Fruit fly (Drosophila melanogaster) whole organism, pupa: ENCODE measurements around the gene Aplip1.

Experiments
- CG14655 ChIP-seq: fragments of 200-800 bp; sonication (Bioruptor generic); optimal IDR thresholded peaks from 3 replicates; lab custom pipeline; 2017; ENCODE audit warnings: mild to moderate bottlenecking, missing biosample characterization, missing genetic modification reagents, missing genetic modification characterization
- CG32121 ChIP-seq: fragments of 200-800 bp; sonication (Bioruptor generic); IDR thresholded peaks from 2 replicates; pipeline ENCODE4 v1.3.6; 2022; ENCODE audit warnings: missing biosample characterization, missing genetic modification characterization
- EcR ChIP-seq: fragments of 200-800 bp; sonication (Bioruptor generic); optimal IDR thresholded peaks from 3 replicates; lab custom pipeline; 2019; ENCODE audit warnings: missing biosample characterization, missing genetic modification characterization, mild to moderate bottlenecking, moderate library complexity, missing genetic modification reagents
- Ets98B ChIP-seq: fragments of 200-800 bp; sonication (Bioruptor generic); IDR thresholded peaks from 2 replicates; pipeline ENCODE4 v1.3.6; 2022; ENCODE audit warnings: missing biosample characterization, missing genetic modification characterization
- rn ChIP-seq: fragments of 200-800 bp; sonication (Bioruptor generic); IDR thresholded peaks from 2 replicates; pipeline ENCODE4 v1.3.6; 2022; ENCODE audit warnings: missing biosample characterization, missing genetic modification characterization

DNA sequence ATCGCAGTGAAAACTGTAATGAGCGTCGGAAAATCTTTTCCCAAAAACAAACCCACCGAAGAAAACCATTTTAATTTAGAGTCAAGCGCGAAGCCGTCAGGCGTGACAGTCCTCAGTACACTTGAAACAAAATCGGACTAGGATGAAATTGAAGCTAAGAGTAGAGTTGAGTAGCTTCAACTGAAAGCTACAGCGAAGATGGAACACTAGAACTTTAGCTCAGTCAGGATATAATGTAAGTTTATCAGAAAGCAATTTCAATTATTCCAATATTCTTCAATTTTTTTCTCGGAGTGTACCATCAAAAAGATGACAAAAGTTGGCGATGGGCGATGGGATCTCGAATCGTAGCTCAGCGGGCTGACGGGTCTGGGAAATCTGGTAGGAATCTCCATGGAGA is 20.3 kb downstream of the Aplip1 start:
- TF ChIP-seq EcR (GFP tag; lab: Kevin White, UChicago) (no peak), rn (GFP tag; lab: Robert Waterston, UW) (0 out of 2 replicates have a peak, but pooled peaks have one; percentile 26), CG32121 (GFP tag; lab: Robert Waterston, UW) (no peak), Ets98B (GFP tag; lab: Robert Waterston, UW) (peak; percentile 41), CG14655 (peak; percentile 36)
